Fruit fly (Drosophila melanogaster): ENCODE results near the gene Elo68beta.

Gene Elo68beta

dm6 chr3L:11124439-11124838, 22.9 kb upstream of the Elo68beta start:
- TF ChIP-seq CG13204 (GFP tag; optimal IDR thresholded peaks at IDR 0.05) (no peak), CG14655 (GFP tag; optimal IDR thresholded peaks at IDR 0.05) (peak; percentile 47)

dm6 chr3L:11123598-11124284, 22.2 kb upstream of the Elo68beta start:
- TF ChIP-seq CG34367 (tag; optimal IDR thresholded peaks at IDR 0.05) (no peak), CG4496 (GFP tag; IDR thresholded peaks at IDR 0.05) (0 out of 3 replicates have a peak, but pooled peaks have one; percentile 11)

DNA sequence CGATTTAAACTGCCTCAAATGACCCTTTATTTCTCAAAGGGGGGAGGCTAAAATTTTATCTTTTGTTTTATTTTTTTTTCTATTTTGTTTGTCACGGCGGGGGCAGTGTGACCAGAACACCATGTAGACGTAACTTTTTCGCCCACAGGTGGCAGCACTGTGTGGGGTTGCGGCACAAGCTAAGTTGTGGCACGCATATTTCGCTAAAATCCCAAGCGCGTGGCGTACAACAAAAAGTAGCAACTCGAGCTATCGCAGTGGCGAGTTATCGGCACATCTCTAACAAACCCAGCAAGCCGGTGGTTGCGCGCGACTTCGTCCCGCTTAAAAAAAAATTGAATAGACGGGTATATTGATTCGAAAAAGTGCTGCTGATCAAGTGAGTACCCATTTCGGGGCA, 21.6 kb upstream of the Elo68beta start, which contains the start of the genes Ufd1 and NaPi-III:
Ufd1 (minus strand) TSS at position 129 of the 400 bp plus-strand sequence.
NaPi-III (plus strand) TSS at position 261 of the 400 bp plus-strand sequence.
- TF ChIP-seq CG17806 (tag; optimal IDR thresholded peaks at IDR 0.05): no peak
- TF ChIP-seq D1 (tag; optimal IDR thresholded peaks at IDR 0.05): no peak
- TF ChIP-seq CG8301 (tag; optimal IDR thresholded peaks at IDR 0.05): no peak
- no peak for TF ChIP-seq gl (tag; optimal IDR thresholded peaks at IDR 0.05)
- TF ChIP-seq Pif1B (GFP tag; optimal IDR thresholded peaks at IDR 0.05): no peak
- TF ChIP-seq Pif1A (GFP tag; optimal IDR thresholded peaks at IDR 0.05): peak; percentile 1
- TF ChIP-seq CG13204 (GFP tag; optimal IDR thresholded peaks at IDR 0.05): no peak
- no peak for TF ChIP-seq CG12605 (GFP tag; IDR thresholded peaks at IDR 0.05)
- TF ChIP-seq rn (GFP tag; IDR thresholded peaks at IDR 0.05): 0 out of 2 replicates have a peak, but pooled peaks have one; percentile 23
- no peak for TF ChIP-seq CG9948 (tag; optimal IDR thresholded peaks at IDR 0.05)
- TF ChIP-seq CG8159 (tag; optimal IDR thresholded peaks at IDR 0.05): no peak
- peak; percentile 43 for TF ChIP-seq Snoo (tag; optimal IDR thresholded peaks at IDR 0.05)
- TF ChIP-seq CG14655 (GFP tag; optimal IDR thresholded peaks at IDR 0.05): no peak
- TF ChIP-seq CG15710 (tag; optimal IDR thresholded peaks at IDR 0.05): peak; percentile 31
- TF ChIP-seq EcR (GFP tag; optimal IDR thresholded peaks at IDR 0.05): no peak
- peak; percentile 76 for TF ChIP-seq CG4496 (GFP tag; IDR thresholded peaks at IDR 0.05)
- TF ChIP-seq CG34367 (tag; optimal IDR thresholded peaks at IDR 0.05): no peak
- TF ChIP-seq CG32121 (GFP tag; IDR thresholded peaks at IDR 0.05): peak; percentile 69
- TF ChIP-seq CG10348 (GFP tag; IDR thresholded peaks at IDR 0.05): no peak
- TF ChIP-seq Ets98B (GFP tag; IDR thresholded peaks at IDR 0.05): peak; percentile 76
- 0 out of 3 replicates have a peak, but pooled peaks have one; percentile 24 for TF ChIP-seq fd96Ca (GFP tag; IDR thresholded peaks at IDR 0.05)

- peak; percentile 95 for TF ChIP-seq gl (tag; optimal IDR thresholded peaks at IDR 0.05)
- peak; percentile 89 for TF ChIP-seq CG14655 (GFP tag; optimal IDR thresholded peaks at IDR 0.05)
- peak; percentile 89 for TF ChIP-seq CG13204 (GFP tag; optimal IDR thresholded peaks at IDR 0.05)
- peak; percentile 90 for TF ChIP-seq CG12605 (GFP tag; IDR thresholded peaks at IDR 0.05)
- peak; percentile 17 for TF ChIP-seq EcR (GFP tag; optimal IDR thresholded peaks at IDR 0.05)
- peak; percentile 74 for TF ChIP-seq CG17806 (tag; optimal IDR thresholded peaks at IDR 0.05)
- TF ChIP-seq CG34367 (tag; optimal IDR thresholded peaks at IDR 0.05): peak; percentile 87
- TF ChIP-seq CG4496 (GFP tag; IDR thresholded peaks at IDR 0.05): peak; percentile 80
- no peak for TF ChIP-seq CG10348 (GFP tag; IDR thresholded peaks at IDR 0.05)
- TF ChIP-seq CG8301 (tag; optimal IDR thresholded peaks at IDR 0.05): peak; percentile 82
- peak; percentile 91 for TF ChIP-seq Pif1A (GFP tag; optimal IDR thresholded peaks at IDR 0.05)
- TF ChIP-seq CG15710 (tag; optimal IDR thresholded peaks at IDR 0.05): peak; percentile 84
- peak; percentile 39; the same call in 1 of the 2 replicates for TF ChIP-seq rn (GFP tag; IDR thresholded peaks at IDR 0.05)
- TF ChIP-seq D1 (tag; optimal IDR thresholded peaks at IDR 0.05): peak; percentile 43
- peak; percentile 76 for TF ChIP-seq Ets98B (GFP tag; IDR thresholded peaks at IDR 0.05)
- TF ChIP-seq Pif1B (GFP tag; optimal IDR thresholded peaks at IDR 0.05): peak; percentile 92
- TF ChIP-seq CG9948 (tag; optimal IDR thresholded peaks at IDR 0.05): peak; percentile 66
- peak; percentile 84 for TF ChIP-seq CG8159 (tag; optimal IDR thresholded peaks at IDR 0.05)
- peak; percentile 68 for TF ChIP-seq Snoo (tag; optimal IDR thresholded peaks at IDR 0.05)
- TF ChIP-seq fd96Ca (GFP tag; IDR thresholded peaks at IDR 0.05): peak; percentile 69; the same call in 1 of the 3 replicates
- TF ChIP-seq CG32121 (GFP tag; IDR thresholded peaks at IDR 0.05): peak; percentile 63; the same call in 1 of the 2 replicates
These were observed 19.0 kb upstream of the Elo68beta start, which contains the start of the genes FoxK and mRpL2 for dm6 chr3L:11120419-11120958. FoxK (minus strand) TSS chr3L:11120783. mRpL2 (plus strand) TSS chr3L:11120847.

DNA sequence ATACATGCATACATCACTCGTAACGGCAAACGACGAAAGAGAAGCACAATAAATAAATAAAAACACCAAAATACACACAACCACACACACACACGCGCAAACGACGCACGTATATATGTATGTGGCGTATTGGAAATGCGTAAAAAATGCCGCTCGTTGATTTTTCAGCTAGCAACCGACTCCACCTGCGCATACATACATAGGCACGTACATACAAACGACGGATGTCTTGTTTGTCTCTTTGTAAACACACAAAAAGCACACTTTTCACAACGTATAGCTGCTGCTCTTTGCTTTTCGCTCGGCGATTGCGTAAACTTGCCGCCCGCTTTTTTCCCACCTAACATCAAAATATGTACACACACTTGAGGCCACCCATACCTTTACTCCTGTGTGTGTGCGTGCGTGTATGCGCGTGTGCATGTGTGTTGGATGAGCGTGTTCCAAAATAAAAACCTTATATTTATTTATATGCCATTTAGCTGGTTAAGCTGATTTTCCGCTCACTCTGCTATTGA, 18.5 kb upstream of the Elo68beta start:
- TF ChIP-seq D1 (tag; optimal IDR thresholded peaks at IDR 0.05) (no peak), CG32121 (GFP tag; IDR thresholded peaks at IDR 0.05) (no peak), CG12605 (GFP tag; IDR thresholded peaks at IDR 0.05) (no peak), Pif1B (GFP tag; optimal IDR thresholded peaks at IDR 0.05) (no peak), CG14655 (GFP tag; optimal IDR thresholded peaks at IDR 0.05) (no peak), Snoo (tag; optimal IDR thresholded peaks at IDR 0.05) (no peak), CG13204 (GFP tag; optimal IDR thresholded peaks at IDR 0.05) (no peak), CG9948 (tag; optimal IDR thresholded peaks at IDR 0.05) (no peak), CG34367 (tag; optimal IDR thresholded peaks at IDR 0.05) (no peak)

DNA sequence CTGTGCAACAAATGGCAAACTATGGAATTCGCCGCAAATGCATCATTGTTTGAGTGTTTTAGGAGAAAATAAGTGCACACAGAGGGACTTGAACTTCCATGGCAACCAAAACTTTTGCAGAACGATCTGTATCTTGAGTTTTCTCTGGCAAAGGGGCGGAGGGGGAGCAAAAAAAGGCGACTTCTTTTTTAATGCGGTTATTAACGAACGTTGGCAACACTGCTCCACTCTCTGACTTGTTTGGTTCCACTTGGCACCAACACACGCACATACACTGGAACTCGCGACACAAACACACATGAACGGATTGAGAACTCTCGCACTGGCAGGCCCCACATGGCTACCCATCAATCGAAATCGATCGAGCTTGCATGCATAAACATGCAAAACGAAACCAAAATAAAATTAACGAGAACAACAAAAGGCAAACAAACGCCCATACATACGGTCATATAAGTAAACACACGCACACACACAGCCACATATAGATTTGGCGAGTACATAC, 17.9 kb upstream of the Elo68beta start:
- TF ChIP-seq Snoo (tag; optimal IDR thresholded peaks at IDR 0.05) (no peak), EcR (GFP tag; optimal IDR thresholded peaks at IDR 0.05) (no peak), CG4496 (GFP tag; IDR thresholded peaks at IDR 0.05) (peak; percentile 60; the same call in 2 of the 3 replicates), Ets98B (GFP tag; IDR thresholded peaks at IDR 0.05) (peak; percentile 29; the same call in 1 of the 2 replicates), fd96Ca (GFP tag; IDR thresholded peaks at IDR 0.05) (peak; percentile 50; the same call in 2 of the 3 replicates), rn (GFP tag; IDR thresholded peaks at IDR 0.05) (peak; percentile 46)
